Fruit fly (Drosophila melanogaster) whole organism, embryonic: ENCODE data around the gene tho2.
A peak's percentile ranks its signal among the peaks of the same experiment; 100 is the strongest.

Source experiments
- Adf1 ChIP-seq: fragments of 200-800 bp; sonication (Bioruptor generic); IDR thresholded peaks from 2 replicates; pipeline ENCODE4 v1.3.6; 2022; ENCODE audit warnings: missing biosample characterization, missing genetic modification characterization
- Atf6 ChIP-seq: fragments of 200-800 bp; sonication (Bioruptor generic); IDR thresholded peaks from 2 replicates; pipeline ENCODE4 v1.3.6; 2022; ENCODE audit warnings: missing biosample characterization, missing genetic modification characterization
- C15 ChIP-seq: fragments of 200-800 bp; sonication (Bioruptor generic); IDR thresholded peaks from 3 replicates; pipeline ENCODE4 v1.3.6; 2022; ENCODE audit warnings: missing biosample characterization, missing genetic modification characterization
- CG10209 ChIP-seq: fragments of 200-800 bp; sonication (Bioruptor generic); optimal IDR thresholded peaks from 3 replicates; lab custom pipeline; 2017; ENCODE audit warnings: missing biosample characterization, mild to moderate bottlenecking, missing genetic modification characterization, missing genetic modification reagents
- CG11504 ChIP-seq: fragments of 200-800 bp; sonication (Bioruptor generic); optimal IDR thresholded peaks from 3 replicates; lab custom pipeline; 2019; ENCODE audit warnings: missing biosample characterization, mild to moderate bottlenecking, missing genetic modification characterization, moderate library complexity
- CG12391 ChIP-seq: fragments of 200-800 bp; sonication (Bioruptor generic); optimal IDR thresholded peaks from 3 replicates; lab custom pipeline; 2018; ENCODE audit warnings: missing biosample characterization, mild to moderate bottlenecking, missing genetic modification characterization, moderate library complexity
- CG15269 ChIP-seq: fragments of 200-800 bp; sonication (Bioruptor generic); optimal IDR thresholded peaks from 2 replicates; lab custom pipeline; 2018; ENCODE audit warnings: missing biosample characterization, mild to moderate bottlenecking, missing genetic modification characterization, moderate library complexity
- CG16779 ChIP-seq: fragments of 200-800 bp; sonication (Bioruptor generic); IDR thresholded peaks from 2 replicates; pipeline ENCODE4 v1.3.6; 2022; ENCODE audit warnings: missing biosample characterization, missing genetic modification characterization
- CG17385 ChIP-seq: fragments of 200-800 bp; sonication (Bioruptor generic); optimal IDR thresholded peaks from 3 replicates; lab custom pipeline; 2018; ENCODE audit warnings: missing biosample characterization, mild to moderate bottlenecking, missing genetic modification characterization
- CG18011 ChIP-seq: fragments of 200-800 bp; sonication (Bioruptor generic); optimal IDR thresholded peaks from 2 replicates; lab custom pipeline; 2017; ENCODE audit warnings: missing biosample characterization, missing genetic modification characterization, mild to moderate bottlenecking, moderate library complexity, missing genotype
- CG32532 ChIP-seq: fragments of 200-800 bp; sonication (Bioruptor generic); IDR thresholded peaks from 2 replicates; pipeline ENCODE4 v1.3.6; 2022; ENCODE audit warnings: missing biosample characterization, missing genetic modification characterization
- CG32767 ChIP-seq: fragments of 200-800 bp; sonication (Bioruptor generic); IDR thresholded peaks from 2 replicates; pipeline ENCODE4 v1.3.6; 2022; ENCODE audit warnings: missing biosample characterization, missing genetic modification characterization
- CG32772 ChIP-seq: fragments of 200-800 bp; sonication (Bioruptor generic); IDR thresholded peaks from 2 replicates; pipeline ENCODE4 v1.3.6; 2022; ENCODE audit warnings: missing biosample characterization, missing genetic modification characterization
- CG3407 ChIP-seq: fragments of 200-800 bp; sonication (Bioruptor generic); optimal IDR thresholded peaks from 2 replicates; lab custom pipeline; 2018; ENCODE audit warnings: missing biosample characterization, mild to moderate bottlenecking, missing genetic modification characterization
- CG4282 ChIP-seq: fragments of 200-800 bp; sonication (Bioruptor generic); optimal IDR thresholded peaks from 2 replicates; lab custom pipeline; 2016; ENCODE audit warnings: missing biosample characterization, missing genetic modification characterization
- CG4360 ChIP-seq: fragments of 200-800 bp; sonication (Bioruptor generic); IDR thresholded peaks from 2 replicates; pipeline ENCODE4 v1.3.6; 2022; ENCODE audit warnings: missing biosample characterization, missing genetic modification characterization
- CG5180 ChIP-seq: fragments of 200-800 bp; sonication (Bioruptor generic); optimal IDR thresholded peaks from 3 replicates; lab custom pipeline; 2017; ENCODE audit warnings: missing biosample characterization, missing genetic modification characterization, mild to moderate bottlenecking, moderate library complexity, missing genetic modification reagents
- CG7963 ChIP-seq: fragments of 200-800 bp; sonication (Bioruptor generic); IDR thresholded peaks from 3 replicates; pipeline ENCODE4 v1.3.6; 2022; ENCODE audit warnings: missing biosample characterization, missing genetic modification characterization; ENCODE audit not compliant: partially characterized antibody
- CG8089 ChIP-seq: fragments of 200-800 bp; sonication (Bioruptor generic); optimal IDR thresholded peaks from 3 replicates; lab custom pipeline; 2016; ENCODE audit warnings: missing biosample characterization, missing genetic modification characterization
- CG9215 ChIP-seq: fragments of 200-800 bp; sonication (Bioruptor generic); IDR thresholded peaks from 2 replicates; pipeline ENCODE4 v1.3.6; 2022; ENCODE audit warnings: missing biosample characterization, missing genetic modification characterization
- CrebB ChIP-seq: fragments of 200-800 bp; sonication (Bioruptor generic); optimal IDR thresholded peaks from 3 replicates; lab custom pipeline; 2018; ENCODE audit warnings: missing biosample characterization, mild to moderate bottlenecking, missing genetic modification characterization
- Elba2 ChIP-seq: fragments of 200-800 bp; sonication (Bioruptor generic); optimal IDR thresholded peaks from 3 replicates; lab custom pipeline; 2016; ENCODE audit warnings: missing biosample characterization, missing genetic modification characterization
- Hmx ChIP-seq: fragments of 200-800 bp; sonication (Bioruptor generic); optimal IDR thresholded peaks from 2 replicates; lab custom pipeline; 2016; ENCODE audit warnings: missing biosample characterization, missing genetic modification characterization
- Hr3 ChIP-seq: fragments of 200-800 bp; sonication (Bioruptor generic); optimal IDR thresholded peaks from 3 replicates; lab custom pipeline; 2016; ENCODE audit warnings: missing biosample characterization, missing genetic modification characterization
- Lhr ChIP-seq: fragments of 200-800 bp; sonication (Bioruptor generic); optimal IDR thresholded peaks from 3 replicates; lab custom pipeline; 2017; ENCODE audit warnings: mild to moderate bottlenecking, missing biosample characterization, missing genetic modification reagents, missing genetic modification characterization
- MTF-1 ChIP-seq: fragments of 200-800 bp; sonication (Bioruptor generic); optimal IDR thresholded peaks from 2 replicates; lab custom pipeline; 2018; ENCODE audit warnings: missing biosample characterization, mild to moderate bottlenecking, missing genetic modification characterization, borderline replicate concordance
- Med ChIP-seq: fragments of 200-800 bp; sonication (Bioruptor generic); peaks from one replicate; lab custom pipeline; 2016; ENCODE audit warnings: missing biosample characterization, missing genetic modification characterization, mild to moderate bottlenecking, inconsistent platforms, moderate library complexity
- NFAT ChIP-seq: fragments of 200-800 bp; sonication (Bioruptor generic); IDR thresholded peaks from 2 replicates; pipeline ENCODE4 v1.3.6; 2022; ENCODE audit warnings: missing biosample characterization, missing genetic modification characterization
- Ssrp ChIP-seq: fragments of 200-800 bp; sonication (Bioruptor generic); optimal IDR thresholded peaks from 2 replicates; lab custom pipeline; 2018; ENCODE audit warnings: missing biosample characterization, mild to moderate bottlenecking, missing genetic modification characterization, moderate library complexity
- Taf1 ChIP-seq: fragments of 200-800 bp; sonication (Bioruptor generic); IDR thresholded peaks from 2 replicates; pipeline ENCODE4 v1.3.6; 2022; ENCODE audit warnings: missing biosample characterization, missing genetic modification characterization
- Trl ChIP-seq, 3 experiments: fragments of >200 bp in 2 of 3; fragments of 200-800 bp in 1 of 3; sonication (Bioruptor generic) in 1 of 3; optimal IDR thresholded peaks; 2 replicates in 1 of 3; 3 replicates in 2 of 3; lab custom pipeline; 2016 to 2017; ENCODE audit warnings: missing biosample characterization in 1 of 3, missing genetic modification characterization in 1 of 3
- aop ChIP-seq: fragments of 200-800 bp; sonication (Bioruptor generic); IDR thresholded peaks from 2 replicates; pipeline ENCODE4 v1.3.6; 2022; ENCODE audit warnings: missing biosample characterization, missing genetic modification characterization
- bigmax ChIP-seq: fragments of 200-800 bp; sonication (Bioruptor generic); optimal IDR thresholded peaks from 2 replicates; lab custom pipeline; 2018; ENCODE audit warnings: missing biosample characterization, mild to moderate bottlenecking, missing genetic modification characterization
- chif ChIP-seq, 2 experiments: fragments of 200-800 bp; sonication (Bioruptor generic); optimal IDR thresholded peaks; 3 replicates each; lab custom pipeline; 2016; ENCODE audit warnings: missing biosample characterization in 2 of 2, missing genetic modification characterization in 2 of 2
- dmrt99B ChIP-seq: fragments of 200-800 bp; sonication (Bioruptor generic); optimal IDR thresholded peaks from 2 replicates; lab custom pipeline; 2018; ENCODE audit warnings: missing biosample characterization, mild to moderate bottlenecking, missing genetic modification characterization, moderate library complexity
- grn ChIP-seq: fragments of 200-800 bp; sonication (Bioruptor generic); optimal IDR thresholded peaks from 3 replicates; lab custom pipeline; 2017; ENCODE audit warnings: missing biosample characterization, missing genetic modification characterization
- gro ChIP-seq: fragments of 200-800 bp; sonication (Bioruptor generic); optimal IDR thresholded peaks from 2 replicates; lab custom pipeline; 2016; ENCODE audit warnings: missing biosample characterization, missing genetic modification characterization
- gt ChIP-seq: fragments of 200-800 bp; sonication (Bioruptor generic); IDR thresholded peaks from 2 replicates; pipeline ENCODE4 v1.3.6; 2022; ENCODE audit warnings: missing biosample characterization, missing genetic modification characterization
- jing ChIP-seq: fragments of 200-800 bp; sonication (Bioruptor generic); optimal IDR thresholded peaks from 2 replicates; lab custom pipeline; 2018; ENCODE audit warnings: missing biosample characterization, mild to moderate bottlenecking, missing genetic modification characterization
- mam ChIP-seq: fragments of 200-800 bp; sonication (Bioruptor generic); optimal IDR thresholded peaks from 3 replicates; lab custom pipeline; 2016; ENCODE audit warnings: missing biosample characterization, missing genetic modification characterization
- nmo ChIP-seq: fragments of 200-800 bp; sonication (Bioruptor generic); optimal IDR thresholded peaks from 2 replicates; lab custom pipeline; 2018; ENCODE audit warnings: missing biosample characterization, mild to moderate bottlenecking, missing genetic modification characterization, moderate library complexity
- otp ChIP-seq: fragments of 200-800 bp; sonication (Bioruptor generic); IDR thresholded peaks from 3 replicates; pipeline ENCODE4, ENCODE4 v1.3.6; 2022; ENCODE audit warnings: missing biosample characterization, missing genetic modification characterization
- pnt ChIP-seq: fragments of 200-800 bp; sonication (Bioruptor generic); optimal IDR thresholded peaks from 3 replicates; lab custom pipeline; 2016; ENCODE audit warnings: missing biosample characterization, missing genetic modification characterization
- scrt ChIP-seq: fragments of 200-800 bp; sonication (Bioruptor generic); optimal IDR thresholded peaks from 2 replicates; lab custom pipeline; 2018; ENCODE audit warnings: missing biosample characterization, mild to moderate bottlenecking, missing genetic modification characterization, moderate library complexity
- sens-2 ChIP-seq: fragments of 200-800 bp; sonication (Bioruptor generic); IDR thresholded peaks from 2 replicates; pipeline ENCODE4 v1.3.6; 2022; ENCODE audit warnings: missing biosample characterization, missing genetic modification characterization
- shn ChIP-seq: fragments of 200-800 bp; sonication (Bioruptor generic); optimal IDR thresholded peaks from 3 replicates; lab custom pipeline; 2016; ENCODE audit warnings: missing biosample characterization, missing genetic modification characterization
- tio ChIP-seq: fragments of 200-800 bp; sonication (Bioruptor generic); optimal IDR thresholded peaks from 2 replicates; lab custom pipeline; 2017; ENCODE audit warnings: missing biosample characterization, missing genetic modification characterization, inconsistent platforms
- twi ChIP-seq: fragments of 200-800 bp; optimal IDR thresholded peaks from 2 replicates; lab custom pipeline; 2019; ENCODE audit warnings: missing biosample characterization, mild to moderate bottlenecking, missing genetic modification characterization, moderate library complexity

The tho2 gene

DNA sequence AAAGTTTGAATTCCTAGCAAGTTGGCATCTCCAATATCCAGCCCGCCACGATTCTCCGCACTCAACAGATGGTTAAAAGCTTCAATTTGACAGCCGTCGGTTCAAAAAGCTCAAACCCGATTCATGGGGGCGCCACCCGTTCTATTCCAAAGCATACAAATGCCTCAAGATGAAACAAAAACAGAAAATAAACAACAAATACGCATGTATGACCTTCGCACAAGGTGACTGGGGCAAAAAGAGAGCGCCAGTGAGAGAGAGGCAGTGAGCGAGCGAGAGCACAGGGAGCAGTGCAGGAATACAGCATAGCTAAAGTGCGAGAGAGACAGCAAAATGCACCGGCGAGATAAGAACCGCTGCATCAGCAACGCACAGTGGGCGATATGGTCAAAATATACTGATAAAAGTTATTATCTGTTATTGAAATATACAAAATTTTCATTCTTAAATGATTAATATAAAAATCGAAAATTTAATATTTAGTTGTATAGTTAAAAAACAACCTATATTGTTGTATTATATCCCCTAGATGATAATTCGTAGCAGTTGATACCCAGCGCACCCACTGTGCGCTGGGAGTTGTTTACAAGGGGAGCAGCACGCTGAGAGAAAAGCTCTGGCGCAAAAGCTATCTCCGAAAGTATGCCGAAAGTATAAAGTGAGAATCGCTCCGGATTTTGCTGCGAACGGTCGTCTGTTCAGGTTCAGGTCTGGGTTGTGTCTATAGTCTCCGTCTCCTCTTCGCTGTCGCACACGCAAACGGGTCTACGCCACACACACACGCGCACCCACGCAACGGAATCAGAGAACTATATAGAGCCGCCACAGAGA, 14.6 kb downstream of the tho2 start, which contains the start of gene Glyp (continued):
- TF ChIP-seq bigmax (GFP tag; lab: Kevin White, UChicago) (no peak), CG8089 (GFP tag; lab: Kevin White, UChicago) (no peak), shn (peak; percentile 65), CG5180 (GFP tag; lab: Kevin White, UChicago) (peak; percentile 91), CG11504 (peak; percentile 97), CG4282 (GFP tag; lab: Kevin White, UChicago) (peak; percentile 32), scrt (GFP tag; lab: Kevin White, UChicago) (peak; percentile 97), jing (GFP tag; lab: Kevin White, UChicago) (peak; percentile 84), aop (no peak; the same call in 1 of the 2 replicates), Trl (optimal IDR thresholded peaks at IDR 0.05; lab: Kevin White, UChicago) (peak; percentile 98), Trl (GFP tag; optimal IDR thresholded peaks at IDR 0.05; lab: Kevin White, UChicago) (peak; percentile 78), otp (GFP tag; lab: Robert Waterston, UW) (peak; percentile 84; the same call in 2 of the 3 replicates), CG15269 (tag; lab: Kevin White, UChicago) (peak; percentile 98), pnt (peak; percentile 42), sens-2 (GFP tag; lab: Robert Waterston, UW) (peak; percentile 82), CG17385 (peak; percentile 96), Med (GFP tag; lab: Kevin White, UChicago) (peak; percentile 91), CG16779 (peak; percentile 88), gt (peak; percentile 78), CG7963 (GFP tag; lab: Robert Waterston, UW) (no peak), Lhr (GFP tag; lab: Kevin White, UChicago) (peak; percentile 55), C15 (GFP tag; lab: Robert Waterston, UW) (peak; percentile 84; the same call in 2 of the 3 replicates), Hmx (GFP tag; lab: Kevin White, UChicago) (peak; percentile 69), CG4360 (GFP tag; lab: Robert Waterston, UW) (peak; percentile 60), Elba2 (peak; percentile 53), grn (GFP tag; lab: Kevin White, UChicago) (peak; percentile 90), CrebB (tag; lab: Kevin White, UChicago) (peak; percentile 93), Taf1 (GFP tag; lab: Robert Waterston, UW) (peak; percentile 93), CG10209 (peak; percentile 98), CG3407 (GFP tag; lab: Kevin White, UChicago) (peak; percentile 93), Hr3 (GFP tag; lab: Kevin White, UChicago) (peak; percentile 97), Ssrp (peak; percentile 96), Adf1 (GFP tag; lab: Robert Waterston, UW) (peak; percentile 83), nmo (GFP tag; lab: Kevin White, UChicago) (peak; percentile 97), dmrt99B (tag; lab: Kevin White, UChicago) (peak; percentile 98), tio (GFP tag; lab: Kevin White, UChicago) (peak; percentile 96), CG32532 (GFP tag; lab: Robert Waterston, UW) (peak; percentile 97), NFAT (GFP tag; lab: Robert Waterston, UW) (peak; percentile 95), Atf6 (GFP tag; lab: Robert Waterston, UW) (peak; percentile 97), MTF-1 (peak; percentile 88), twi (tag; lab: Kevin White, UChicago) (peak; percentile 91), CG32767 (peak; percentile 96), CG18011 (GFP tag; lab: Kevin White, UChicago) (peak; percentile 91), CG32772 (GFP tag; lab: Robert Waterston, UW) (peak; percentile 93), mam (GFP tag; lab: Kevin White, UChicago) (peak; percentile 69), CG9215 (GFP tag; lab: Robert Waterston, UW) (peak; percentile 95), CG12391 (peak; percentile 98), chif (GFP tag; optimal IDR thresholded peaks at IDR 0.05; lab: Kevin White, UChicago) (peak; percentile 35 to 76), gro (GFP tag; lab: Kevin White, UChicago) (peak; percentile 59)
